Fruit fly (Drosophila melanogaster) whole organism, prepupa: Measurements from ENCODE around the gene polybromo.
A peak's percentile ranks its signal among the peaks of the same experiment; 100 is the strongest.

Source experiments
- CG15336 ChIP-seq: fragments of 200-800 bp; sonication (Bioruptor generic); IDR thresholded peaks from 2 replicates; pipeline ENCODE4 v1.3.6; 2022; ENCODE audit warnings: missing biosample characterization, missing genetic modification characterization
- CG6854 ChIP-seq: fragments of 200-800 bp; sonication (Bioruptor generic); optimal IDR thresholded peaks from 2 replicates; lab custom pipeline; 2017; ENCODE audit warnings: missing biosample characterization, mild to moderate bottlenecking, missing genetic modification characterization
- Hr38 ChIP-seq: sonication (Bioruptor generic); optimal IDR thresholded peaks from 2 replicates; lab custom pipeline; 2016; ENCODE audit warnings: missing biosample characterization, missing genetic modification characterization
- acj6 ChIP-seq: fragments of 200-800 bp; sonication (Bioruptor generic); optimal IDR thresholded peaks from 3 replicates; lab custom pipeline; 2016; ENCODE audit warnings: missing biosample characterization, missing genetic modification characterization
- vri ChIP-seq: fragments of 200-800 bp; sonication (Bioruptor generic); optimal IDR thresholded peaks from 3 replicates; lab custom pipeline; 2016; ENCODE audit warnings: missing biosample characterization, mild to moderate bottlenecking, missing genetic modification characterization

DNA sequence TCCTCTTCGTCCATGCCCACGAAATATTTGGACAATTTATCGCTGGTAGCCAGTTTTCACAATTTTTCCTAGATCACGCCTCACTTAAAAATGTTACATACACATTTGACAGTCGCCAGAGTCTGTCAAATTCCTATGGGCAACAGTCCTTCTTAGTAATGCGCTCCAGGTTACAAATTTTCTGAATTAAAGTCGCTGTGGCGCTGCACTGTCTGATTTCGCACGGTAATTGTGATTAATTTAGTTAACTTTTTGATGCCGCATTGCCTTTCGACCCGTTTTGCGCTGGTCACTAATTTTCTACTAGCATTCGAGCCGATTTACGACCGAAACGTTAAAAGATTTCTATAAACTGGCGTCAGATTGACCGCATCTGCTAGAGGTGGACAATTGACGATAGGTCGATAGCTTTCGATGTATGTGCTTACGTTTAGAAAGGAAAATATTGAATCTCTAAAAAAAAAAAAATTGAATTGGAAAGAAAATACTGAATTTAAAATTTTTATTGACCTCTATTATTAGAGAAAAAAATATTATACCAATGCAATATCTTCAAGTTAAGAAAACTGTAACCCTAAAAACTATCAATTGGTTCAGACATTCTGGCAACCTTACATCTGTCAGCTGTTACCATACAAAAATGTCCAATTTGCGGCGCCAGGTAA, 8.7 kb upstream of the polybromo start, which contains the start of the genes lili and CG34150:
- TF ChIP-seq Hr38 (GFP tag; lab: Kevin White, UChicago) = no peak
- peak; percentile 32; the same call in 1 of the 2 replicates for TF ChIP-seq CG15336 (GFP tag; lab: Robert Waterston, UW)
- no peak for TF ChIP-seq acj6 (GFP tag; lab: Kevin White, UChicago)
- no peak for TF ChIP-seq vri (GFP tag; lab: Kevin White, UChicago)
- TF ChIP-seq CG6854 (GFP tag; lab: Kevin White, UChicago) = peak; percentile 53
